Fruit fly (Drosophila melanogaster): Measurements from ENCODE around the gene CG43155.

Gene CG43155

DNA sequence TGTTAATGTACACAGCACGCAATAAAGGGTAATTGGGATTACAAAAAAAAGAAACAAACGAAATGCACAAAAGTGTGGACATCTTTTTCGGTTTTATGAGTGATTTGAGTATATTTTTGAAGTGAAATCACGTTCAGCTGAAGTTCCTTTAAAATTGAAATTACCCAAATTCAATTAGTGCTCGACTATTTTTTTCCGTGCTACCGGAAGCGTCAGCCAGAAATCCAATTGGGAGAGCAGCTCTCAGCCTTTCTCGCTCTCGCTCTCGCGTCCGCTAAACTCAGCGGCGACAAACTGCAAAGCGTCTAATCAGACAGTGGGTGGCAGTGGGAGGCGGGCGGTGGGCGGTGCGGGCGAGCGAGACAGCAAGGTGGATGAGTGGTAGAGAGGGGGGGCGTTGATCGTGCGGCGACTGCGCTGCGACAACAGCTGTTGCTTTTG lies 36.3 kb upstream of the CG43155 start (continued):
- TF ChIP-seq CG6791 (GFP tag; IDR thresholded peaks at IDR 0.05; ENCODE audit: partially characterized antibody) (no peak), BEAF-32 (GFP tag; optimal IDR thresholded peaks at IDR 0.05) (no peak), CG32532 (GFP tag; IDR thresholded peaks at IDR 0.05) (peak; percentile 92), CG18619 (GFP tag; optimal IDR thresholded peaks at IDR 0.05) (peak; percentile 85), Scr (GFP tag; IDR thresholded peaks at IDR 0.05; ENCODE audit: partially characterized antibody) (no peak), Kr (GFP tag; optimal IDR thresholded peaks at IDR 0.05) (no peak), ci (GFP tag; IDR thresholded peaks at IDR 0.05) (peak; percentile 93), Hr78 (GFP tag; optimal IDR thresholded peaks at IDR 0.05) (peak in 1 of 2 experiments; percentile 51), ap (GFP tag; IDR thresholded peaks at IDR 0.05) (peak; percentile 73), CG10565 (GFP tag; optimal IDR thresholded peaks at IDR 0.05) (peak; percentile 48), lab (GFP tag; optimal IDR thresholded peaks at IDR 0.05) (peak; percentile 95), CG17385 (GFP tag; optimal IDR thresholded peaks at IDR 0.05) (peak; percentile 87), CG15514 (GFP tag; optimal IDR thresholded peaks at IDR 0.05) (peak; percentile 86), Six4 (GFP tag; optimal IDR thresholded peaks at IDR 0.05) (peak; percentile 84), CG4328 (GFP tag; optimal IDR thresholded peaks at IDR 0.05) (peak; percentile 65), gem (tag; optimal IDR thresholded peaks at IDR 0.05) (peak; percentile 94), Dfd (GFP tag; optimal IDR thresholded peaks at IDR 0.05) (no peak), CG2199 (GFP tag; IDR thresholded peaks at IDR 0.05) (no peak), CG11456 (GFP tag; IDR thresholded peaks at IDR 0.05) (peak; percentile 88), CG10209 (GFP tag; optimal IDR thresholded peaks at IDR 0.05) (peak; percentile 90), luna (GFP tag; optimal IDR thresholded peaks at IDR 0.05) (peak; percentile 73), CG8924 (tag; optimal IDR thresholded peaks at IDR 0.05) (peak; percentile 89), Fer2 (tag; optimal IDR thresholded peaks at IDR 0.05) (peak; percentile 73), CG9437 (GFP tag; optimal IDR thresholded peaks at IDR 0.05) (peak; percentile 82), Ets97D (GFP tag; optimal IDR thresholded peaks at IDR 0.05) (peak; percentile 64), Nf-YB (GFP tag; optimal IDR thresholded peaks at IDR 0.05) (peak; percentile 66), crc (GFP tag; optimal IDR thresholded peaks at IDR 0.05) (peak; percentile 87), Stat92E (GFP tag; optimal IDR thresholded peaks at IDR 0.05) (no peak), ash1 (GFP tag; optimal IDR thresholded peaks at IDR 0.05) (no peak), tin (GFP tag; optimal IDR thresholded peaks at IDR 0.05) (peak; percentile 83), CG3407 (GFP tag; optimal IDR thresholded peaks at IDR 0.05) (peak; percentile 64), toy (GFP tag; IDR thresholded peaks at IDR 0.05) (peak; percentile 57; the same call in 1 of the 2 replicates), vfl (GFP tag; optimal IDR thresholded peaks at IDR 0.05) (peak; percentile 82), CG1603 (tag; optimal IDR thresholded peaks at IDR 0.05) (peak; percentile 89), CG33557 (GFP tag; optimal IDR thresholded peaks at IDR 0.05) (no peak), bab2 (GFP tag; optimal IDR thresholded peaks at IDR 0.05) (peak; percentile 86), dati (GFP tag; IDR thresholded peaks at IDR 0.05) (peak; percentile 75; the same call in 1 of the 2 replicates), Adf1 (GFP tag; IDR thresholded peaks at IDR 0.05) (peak; percentile 98), chn (GFP tag; optimal IDR thresholded peaks at IDR 0.05) (peak; percentile 86), sc (optimal IDR thresholded peaks at IDR 0.05) (no peak), sc (GFP tag; optimal IDR thresholded peaks at IDR 0.05) (peak; percentile 45), Myb (GFP tag; optimal IDR thresholded peaks at IDR 0.05) (peak; percentile 79), CG13894 (tag; optimal IDR thresholded peaks at IDR 0.05) (peak; percentile 62), CG1024 (GFP tag; IDR thresholded peaks at IDR 0.05) (peak; percentile 53), dpn (GFP tag; optimal IDR thresholded peaks at IDR 0.05) (peak; percentile 92 to 93), Med (GFP tag) (peak; percentile 99), Lhr (GFP tag; optimal IDR thresholded peaks at IDR 0.05) (peak; percentile 26), ewg (GFP tag; optimal IDR thresholded peaks at IDR 0.05) (peak; percentile 70), CG6765 (GFP tag; optimal IDR thresholded peaks at IDR 0.05) (peak; percentile 79), CG10431 (GFP tag; optimal IDR thresholded peaks at IDR 0.05) (no peak)
